Fruit fly (Drosophila melanogaster): Measurements from ENCODE around the gene Tengl4.

The Tengl4 gene

DNA sequence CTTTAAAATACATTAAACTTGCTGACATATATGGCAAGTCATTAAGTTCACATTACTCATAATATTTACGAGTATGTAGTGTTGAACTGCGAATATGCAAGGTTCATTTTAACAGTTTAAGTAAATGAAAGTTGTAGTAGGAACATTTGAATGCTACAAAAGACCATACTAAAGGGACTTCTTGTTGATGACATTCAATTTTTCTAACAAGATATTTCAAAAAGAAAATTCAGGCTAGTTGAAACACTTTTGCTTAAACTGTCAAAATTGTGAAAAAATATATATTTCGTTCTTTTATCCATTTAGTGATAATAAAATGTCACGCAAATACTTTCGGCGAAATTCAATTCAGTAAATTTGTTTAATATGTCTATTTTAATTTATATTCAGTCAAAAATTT is at the start of gene Tengl4:
Gene Tengl4 (plus strand): TSS at position 301 of the 400 bp plus-strand sequence.
- TF ChIP-seq psq (optimal IDR thresholded peaks at IDR 0.05) = no peak
- no peak for TF ChIP-seq usp (GFP tag; optimal IDR thresholded peaks at IDR 0.05)
- TF ChIP-seq EcR (GFP tag; optimal IDR thresholded peaks at IDR 0.05) = no peak
- no peak for TF ChIP-seq pan (optimal IDR thresholded peaks at IDR 0.05)
- no peak for TF ChIP-seq Dll (optimal IDR thresholded peaks at IDR 0.05)
- TF ChIP-seq CG8478 (optimal IDR thresholded peaks at IDR 0.05) = no peak

DNA sequence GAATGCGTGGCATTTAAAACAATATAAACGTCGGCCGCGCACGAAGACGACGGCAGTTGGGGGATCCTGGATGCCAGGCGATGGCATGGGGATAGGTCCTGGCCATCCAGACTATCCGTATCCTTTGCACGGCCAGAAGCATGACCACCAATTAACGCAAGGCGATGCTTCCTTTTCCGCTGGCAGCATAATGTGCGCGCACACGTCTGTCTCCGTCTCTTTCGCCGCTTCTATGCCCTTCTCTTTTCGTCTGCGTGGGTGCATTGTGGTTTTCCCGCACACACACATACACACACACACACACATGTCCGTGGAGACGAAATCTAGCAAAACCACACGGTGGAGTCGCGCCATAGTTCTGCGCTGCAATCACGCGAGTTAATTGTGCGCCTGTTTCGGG is 7.5 kb downstream of the Tengl4 start:
- TF ChIP-seq CG8478 (optimal IDR thresholded peaks at IDR 0.05) = no peak
- TF ChIP-seq EcR (GFP tag; optimal IDR thresholded peaks at IDR 0.05) = no peak
- no peak for TF ChIP-seq psq (optimal IDR thresholded peaks at IDR 0.05)
- no peak for TF ChIP-seq pan (optimal IDR thresholded peaks at IDR 0.05)
- TF ChIP-seq Dll (optimal IDR thresholded peaks at IDR 0.05) = no peak
- no peak for TF ChIP-seq usp (GFP tag; optimal IDR thresholded peaks at IDR 0.05)

DNA sequence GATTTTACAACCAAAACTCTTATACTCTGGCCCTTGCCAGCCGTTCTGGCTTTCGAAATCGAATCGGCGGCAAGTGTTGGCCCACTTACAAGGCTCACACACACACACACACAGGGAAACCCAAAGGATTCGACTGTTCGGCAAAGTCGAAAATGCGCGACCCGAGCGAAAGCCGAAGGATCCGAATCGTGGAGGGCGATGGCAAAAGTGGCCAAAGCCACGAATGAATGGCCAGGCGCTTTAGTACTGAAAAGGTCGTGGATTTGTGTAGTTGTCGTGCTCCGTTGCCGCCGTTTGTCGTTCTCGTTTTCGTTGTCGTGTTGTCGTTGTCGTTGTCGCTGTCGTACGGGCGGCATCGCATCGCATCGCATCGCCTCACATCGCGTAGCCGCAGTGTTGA is 22.1 kb downstream of the Tengl4 start, which contains the start of gene side-VI:
Gene side-VI (plus strand): TSS at position 243 of the 400 bp plus-strand sequence.
- TF ChIP-seq psq (optimal IDR thresholded peaks at IDR 0.05) = no peak
- TF ChIP-seq Dll (optimal IDR thresholded peaks at IDR 0.05) = no peak
- no peak for TF ChIP-seq CG8478 (optimal IDR thresholded peaks at IDR 0.05)
- no peak for TF ChIP-seq usp (GFP tag; optimal IDR thresholded peaks at IDR 0.05)
- TF ChIP-seq pan (optimal IDR thresholded peaks at IDR 0.05) = no peak
- no peak for TF ChIP-seq EcR (GFP tag; optimal IDR thresholded peaks at IDR 0.05)
